Worm (Caenorhabditis elegans) whole organism, midembryonic: ENCODE results near the gene B0457.4.

Source experiments
- T22C8.4 ChIP-seq: fragments of 200-800 bp; sonication (Bioruptor generic); IDR thresholded peaks from 2 replicates; pipeline ENCODE4 v1.3.6; 2022; ENCODE audit warnings: missing genetic modification characterization, missing compliant biosample characterization
- cog-1 ChIP-seq: sonication (generic microtip); optimal IDR thresholded peaks from 2 replicates; lab custom pipeline; 2016; ENCODE audit warnings: missing genetic modification characterization, missing compliant biosample characterization
- flt-1 ChIP-seq: fragments of 200-800 bp; sonication (Bioruptor generic); IDR thresholded peaks from 2 replicates; pipeline ENCODE4 v1.3.6; 2022; ENCODE audit warnings: missing genetic modification characterization, missing compliant biosample characterization
- klf-2 ChIP-seq: fragments of 200-800 bp; sonication (Bioruptor generic); conservative IDR thresholded peaks from 2 replicates; pipeline ENCODE4 v1.3.6; 2022; ENCODE audit warnings: missing genetic modification reagents, missing genetic modification characterization, missing compliant biosample characterization
- med-1 ChIP-seq: sonication (generic microtip); optimal IDR thresholded peaks from 2 replicates; lab custom pipeline; 2017; ENCODE audit warnings: missing genetic modification characterization, mild to moderate bottlenecking, missing compliant biosample characterization, antibody characterized with exemption, missing genetic modification reagents; ENCODE audit not compliant: insufficient read depth
- ref-1 ChIP-seq: fragments of 200-800 bp; sonication (Bioruptor generic); conservative IDR thresholded peaks from 2 replicates; pipeline ENCODE4 v1.3.6; 2022; ENCODE audit warnings: missing genetic modification reagents, missing genetic modification characterization, missing compliant biosample characterization
- ztf-23 ChIP-seq: fragments of 200-800 bp; sonication (Bioruptor generic); IDR thresholded peaks from 2 replicates; pipeline ENCODE4 v1.3.6; 2022; ENCODE audit warnings: missing genetic modification reagents, missing genetic modification characterization, missing compliant biosample characterization

DNA sequence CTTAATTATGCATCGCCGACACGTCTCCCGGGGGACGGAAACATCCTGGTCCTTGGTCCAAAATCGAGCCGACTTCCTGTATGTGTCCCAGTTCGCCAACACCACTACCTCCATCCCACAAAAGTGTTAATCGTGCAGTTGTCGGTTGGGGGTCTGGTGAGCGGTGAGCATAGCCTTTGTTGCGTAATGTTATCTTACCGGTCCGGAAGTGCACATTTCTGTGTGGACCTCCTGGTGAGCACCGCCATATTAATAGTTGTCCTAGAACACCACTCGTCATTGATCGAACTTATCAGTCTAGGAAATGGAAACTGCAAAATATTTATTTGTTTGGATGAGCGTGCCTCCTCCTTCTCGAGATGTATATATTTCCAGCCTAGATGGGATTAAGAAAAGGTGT is 14.6 kb downstream of the B0457.4 start:
- no peak for TF ChIP-seq cog-1
- no peak for TF ChIP-seq flt-1
- no peak for TF ChIP-seq klf-2 (GFP tag; lab: Robert Waterston, UW)
- no peak for TF ChIP-seq T22C8.4 (GFP tag; lab: Robert Waterston, UW)
- TF ChIP-seq ref-1 (GFP tag; lab: Robert Waterston, UW) = no peak
- no peak for TF ChIP-seq ztf-23
- TF ChIP-seq med-1 = no peak
